Fruit fly (Drosophila melanogaster) whole organism, embryonic: Measurements from ENCODE around the gene Ir67a.

Experiments
- CG11398 ChIP-seq: fragments of 200-800 bp; sonication (Bioruptor generic); optimal IDR thresholded peaks from 2 replicates; lab custom pipeline; 2016; ENCODE audit warnings: missing biosample characterization, missing genetic modification characterization
- CG11723 ChIP-seq: fragments of 200-800 bp; sonication (Bioruptor generic); optimal IDR thresholded peaks from 2 replicates; lab custom pipeline; 2017; ENCODE audit warnings: missing biosample characterization, mild to moderate bottlenecking, missing genetic modification characterization
- CG17568 ChIP-seq: fragments of 200-800 bp; sonication (Bioruptor generic); optimal IDR thresholded peaks from 2 replicates; lab custom pipeline; 2018; ENCODE audit warnings: missing biosample characterization, mild to moderate bottlenecking, missing genetic modification characterization, moderate library complexity
- CG17802 ChIP-seq: fragments of 200-800 bp; sonication (Bioruptor generic); optimal IDR thresholded peaks from 2 replicates; lab custom pipeline; 2018; ENCODE audit warnings: missing biosample characterization, mild to moderate bottlenecking, missing genetic modification characterization, moderate library complexity
- CG18262 ChIP-seq: fragments of 200-800 bp; optimal IDR thresholded peaks from 3 replicates; lab custom pipeline; 2019; ENCODE audit warnings: missing biosample characterization, mild to moderate bottlenecking, missing genetic modification characterization, moderate library complexity
- CG2202 ChIP-seq: fragments of 200-800 bp; sonication (Bioruptor generic); optimal IDR thresholded peaks from 2 replicates; lab custom pipeline; 2018; ENCODE audit warnings: missing biosample characterization, mild to moderate bottlenecking, missing genetic modification characterization
- CG30431 ChIP-seq: fragments of 200-800 bp; sonication (Bioruptor generic); optimal IDR thresholded peaks from 2 replicates; lab custom pipeline; 2017; ENCODE audit warnings: missing biosample characterization, missing genetic modification characterization
- CG31365 ChIP-seq: fragments of 200-800 bp; sonication (Bioruptor generic); optimal IDR thresholded peaks from 2 replicates; lab custom pipeline; 2018; ENCODE audit warnings: missing biosample characterization, mild to moderate bottlenecking, missing genetic modification characterization
- CG32532 ChIP-seq: fragments of 200-800 bp; sonication (Bioruptor generic); IDR thresholded peaks from 2 replicates; pipeline ENCODE4 v1.3.6; 2022; ENCODE audit warnings: missing biosample characterization, missing genetic modification characterization
- CG6683 ChIP-seq: fragments of 200-800 bp; sonication (Bioruptor generic); optimal IDR thresholded peaks from 2 replicates; lab custom pipeline; 2017; ENCODE audit warnings: missing biosample characterization, mild to moderate bottlenecking, missing genetic modification characterization, missing genetic modification reagents
- CG6689 ChIP-seq: fragments of 200-800 bp; sonication (Bioruptor generic); IDR thresholded peaks from 2 replicates; pipeline ENCODE4 v1.3.6; 2022; ENCODE audit warnings: missing biosample characterization, missing genetic modification characterization
- CG7372 ChIP-seq: fragments of 200-800 bp; sonication (Bioruptor generic); IDR thresholded peaks from 2 replicates; pipeline ENCODE4 v1.3.6; 2022; ENCODE audit warnings: missing biosample characterization, missing genetic modification characterization
- CG8290 ChIP-seq, 3 experiments: fragments of 200-800 bp; sonication (Bioruptor generic); optimal IDR thresholded peaks; 2 replicates each; lab custom pipeline; 2016 to 2019; ENCODE audit warnings: missing biosample characterization in 3 of 3, missing genetic modification characterization in 3 of 3, mild to moderate bottlenecking in 2 of 3, moderate library complexity in 1 of 3
- CG8388 ChIP-seq: fragments of 200-800 bp; sonication (Bioruptor generic); optimal IDR thresholded peaks from 2 replicates; lab custom pipeline; 2019; ENCODE audit warnings: missing biosample characterization, mild to moderate bottlenecking, missing genetic modification characterization, moderate library complexity
- Dad ChIP-seq: fragments of 200-800 bp; sonication (Bioruptor generic); optimal IDR thresholded peaks from 3 replicates; lab custom pipeline; 2016; ENCODE audit warnings: missing biosample characterization, missing genetic modification characterization
- Elba2 ChIP-seq: fragments of 200-800 bp; sonication (Bioruptor generic); optimal IDR thresholded peaks from 3 replicates; lab custom pipeline; 2016; ENCODE audit warnings: missing biosample characterization, missing genetic modification characterization
- Ets97D ChIP-seq: fragments of 200-800 bp; sonication (Bioruptor generic); optimal IDR thresholded peaks from 3 replicates; lab custom pipeline; 2016; ENCODE audit warnings: missing biosample characterization, missing genetic modification characterization
- Fer2 ChIP-seq: fragments of 200-800 bp; sonication (Bioruptor generic); optimal IDR thresholded peaks from 2 replicates; lab custom pipeline; 2018; ENCODE audit warnings: missing biosample characterization, mild to moderate bottlenecking, missing genetic modification characterization, moderate library complexity
- HLHmδ ChIP-seq: fragments of 200-800 bp; sonication (Bioruptor generic); optimal IDR thresholded peaks from 2 replicates; lab custom pipeline; 2018; ENCODE audit warnings: missing biosample characterization, mild to moderate bottlenecking, missing genetic modification characterization, moderate library complexity
- Hr3 ChIP-seq: fragments of 200-800 bp; sonication (Bioruptor generic); optimal IDR thresholded peaks from 3 replicates; lab custom pipeline; 2016; ENCODE audit warnings: missing biosample characterization, missing genetic modification characterization
- Med ChIP-seq: fragments of 200-800 bp; sonication (Bioruptor generic); peaks from one replicate; lab custom pipeline; 2016; ENCODE audit warnings: missing biosample characterization, missing genetic modification characterization, mild to moderate bottlenecking, inconsistent platforms, moderate library complexity
- Mrtf ChIP-seq: fragments of 200-800 bp; sonication (Bioruptor generic); IDR thresholded peaks from 3 replicates; pipeline ENCODE4 v1.3.6; 2022; ENCODE audit warnings: missing biosample characterization, missing genetic modification characterization
- Myb ChIP-seq: fragments of 200-800 bp; sonication (Bioruptor generic); optimal IDR thresholded peaks from 2 replicates; lab custom pipeline; 2016; ENCODE audit warnings: missing biosample characterization, missing genetic modification characterization
- Oli ChIP-seq: fragments of 200-800 bp; sonication (Bioruptor generic); optimal IDR thresholded peaks from 2 replicates; lab custom pipeline; 2018; ENCODE audit warnings: missing biosample characterization, mild to moderate bottlenecking, missing genetic modification characterization, moderate library complexity
- Scr ChIP-seq: fragments of 200-800 bp; sonication (Bioruptor generic); IDR thresholded peaks from 2 replicates; pipeline ENCODE4 v1.3.6; 2022; ENCODE audit warnings: missing biosample characterization, missing genetic modification characterization; ENCODE audit not compliant: partially characterized antibody
- az2 ChIP-seq: fragments of 200-800 bp; sonication (Bioruptor generic); optimal IDR thresholded peaks from 3 replicates; lab custom pipeline; 2016; ENCODE audit warnings: missing biosample characterization, missing genetic modification characterization
- bbx ChIP-seq: fragments of 200-800 bp; sonication (Bioruptor generic); IDR thresholded peaks from 2 replicates; pipeline ENCODE4 v1.3.6; 2022; ENCODE audit warnings: missing biosample characterization, missing genetic modification characterization; ENCODE audit not compliant: partially characterized antibody
- eve ChIP-seq, 2 experiments: fragments of >200 bp; optimal IDR thresholded peaks; 2 replicates each; lab custom pipeline; 2017; ENCODE audit warnings: missing biosample characterization in 2 of 2, missing genetic modification characterization in 2 of 2
- eyg ChIP-seq: fragments of 200-800 bp; sonication (Bioruptor generic); optimal IDR thresholded peaks from 3 replicates; lab custom pipeline; 2016; ENCODE audit warnings: missing biosample characterization, missing genetic modification characterization
- gro ChIP-seq: fragments of 200-800 bp; sonication (Bioruptor generic); optimal IDR thresholded peaks from 2 replicates; lab custom pipeline; 2016; ENCODE audit warnings: missing biosample characterization, missing genetic modification characterization
- klu ChIP-seq: fragments of 200-800 bp; sonication (Bioruptor generic); IDR thresholded peaks from 2 replicates; pipeline ENCODE4 v1.3.6; 2022; ENCODE audit warnings: missing biosample characterization, missing genetic modification characterization
- lilli ChIP-seq: fragments of 200-800 bp; sonication (Bioruptor generic); optimal IDR thresholded peaks from 3 replicates; lab custom pipeline; 2016; ENCODE audit warnings: missing biosample characterization, missing genetic modification characterization
- mam ChIP-seq: fragments of 200-800 bp; sonication (Bioruptor generic); optimal IDR thresholded peaks from 3 replicates; lab custom pipeline; 2016; ENCODE audit warnings: missing biosample characterization, missing genetic modification characterization
- nerfin-2 ChIP-seq: fragments of 200-800 bp; sonication (Bioruptor generic); IDR thresholded peaks from 2 replicates; pipeline ENCODE4 v1.3.6; 2022; ENCODE audit warnings: missing biosample characterization, missing genetic modification characterization; ENCODE audit not compliant: partially characterized antibody
- p53 ChIP-seq: fragments of 200-800 bp; sonication (Bioruptor generic); optimal IDR thresholded peaks from 2 replicates; lab custom pipeline; 2016; ENCODE audit warnings: missing biosample characterization, missing genetic modification characterization
- peb ChIP-seq: fragments of 200-800 bp; sonication (Bioruptor generic); IDR thresholded peaks from 2 replicates; pipeline ENCODE4 v1.3.6; 2022; ENCODE audit warnings: missing biosample characterization, missing genetic modification characterization
- pnt ChIP-seq: fragments of 200-800 bp; sonication (Bioruptor generic); optimal IDR thresholded peaks from 3 replicates; lab custom pipeline; 2016; ENCODE audit warnings: missing biosample characterization, missing genetic modification characterization
- pum ChIP-seq: fragments of 200-800 bp; sonication (Bioruptor generic); optimal IDR thresholded peaks from 2 replicates; lab custom pipeline; 2016; ENCODE audit warnings: missing biosample characterization, missing genetic modification characterization
- ranshi ChIP-seq: fragments of 200-800 bp; sonication (Bioruptor generic); IDR thresholded peaks from 2 replicates; pipeline ENCODE4 v1.3.6; 2022; ENCODE audit warnings: missing biosample characterization, missing genetic modification characterization
- row ChIP-seq: fragments of 200-800 bp; sonication (Bioruptor generic); IDR thresholded peaks from 3 replicates; pipeline ENCODE4 v1.3.6; 2022; ENCODE audit warnings: missing biosample characterization, missing genetic modification characterization
- run ChIP-seq: fragments of 200-800 bp; sonication (Bioruptor generic); optimal IDR thresholded peaks from 3 replicates; lab custom pipeline; 2018; ENCODE audit warnings: missing biosample characterization, mild to moderate bottlenecking, missing genetic modification characterization
- sob ChIP-seq: fragments of 200-800 bp; sonication (Bioruptor generic); IDR thresholded peaks from 2 replicates; pipeline ENCODE4 v1.3.6; 2022; ENCODE audit warnings: missing biosample characterization, missing genetic modification characterization
- sqz ChIP-seq: fragments of 200-800 bp; sonication (Bioruptor generic); optimal IDR thresholded peaks from 3 replicates; lab custom pipeline; 2018; ENCODE audit warnings: missing biosample characterization, mild to moderate bottlenecking, missing genetic modification characterization
- ssp ChIP-seq: fragments of 200-800 bp; sonication (Bioruptor generic); IDR thresholded peaks from 2 replicates; pipeline ENCODE4 v1.3.6; 2022; ENCODE audit warnings: missing biosample characterization, missing genetic modification characterization
- tap ChIP-seq: fragments of 200-800 bp; optimal IDR thresholded peaks from 3 replicates; lab custom pipeline; 2019; ENCODE audit warnings: missing biosample characterization, mild to moderate bottlenecking, missing genetic modification characterization, moderate library complexity
- tll ChIP-seq, 2 experiments: fragments of 200-800 bp in 1 of 2; fragments of >200 bp in 1 of 2; sonication (Bioruptor generic) in 1 of 2; optimal IDR thresholded peaks; 2 replicates each; lab custom pipeline; 2017 to 2019; ENCODE audit warnings: missing biosample characterization in 2 of 2, missing genetic modification characterization in 2 of 2, mild to moderate bottlenecking in 1 of 2, moderate library complexity in 1 of 2
- tx ChIP-seq: fragments of 200-800 bp; sonication (Bioruptor generic); optimal IDR thresholded peaks from 2 replicates; lab custom pipeline; 2016; ENCODE audit warnings: missing biosample characterization, missing genetic modification characterization
- unc-4 ChIP-seq: fragments of 200-800 bp; sonication (Bioruptor generic); IDR thresholded peaks from 2 replicates; pipeline ENCODE4 v1.3.6; 2022; ENCODE audit warnings: missing biosample characterization, missing genetic modification characterization; ENCODE audit not compliant: partially characterized antibody
- zfh1 ChIP-seq: fragments of 200-800 bp; sonication (Bioruptor generic); IDR thresholded peaks from 3 replicates; pipeline ENCODE4 v1.3.6; 2022; ENCODE audit warnings: missing biosample characterization, missing genetic modification characterization

Ir67a gene

DNA sequence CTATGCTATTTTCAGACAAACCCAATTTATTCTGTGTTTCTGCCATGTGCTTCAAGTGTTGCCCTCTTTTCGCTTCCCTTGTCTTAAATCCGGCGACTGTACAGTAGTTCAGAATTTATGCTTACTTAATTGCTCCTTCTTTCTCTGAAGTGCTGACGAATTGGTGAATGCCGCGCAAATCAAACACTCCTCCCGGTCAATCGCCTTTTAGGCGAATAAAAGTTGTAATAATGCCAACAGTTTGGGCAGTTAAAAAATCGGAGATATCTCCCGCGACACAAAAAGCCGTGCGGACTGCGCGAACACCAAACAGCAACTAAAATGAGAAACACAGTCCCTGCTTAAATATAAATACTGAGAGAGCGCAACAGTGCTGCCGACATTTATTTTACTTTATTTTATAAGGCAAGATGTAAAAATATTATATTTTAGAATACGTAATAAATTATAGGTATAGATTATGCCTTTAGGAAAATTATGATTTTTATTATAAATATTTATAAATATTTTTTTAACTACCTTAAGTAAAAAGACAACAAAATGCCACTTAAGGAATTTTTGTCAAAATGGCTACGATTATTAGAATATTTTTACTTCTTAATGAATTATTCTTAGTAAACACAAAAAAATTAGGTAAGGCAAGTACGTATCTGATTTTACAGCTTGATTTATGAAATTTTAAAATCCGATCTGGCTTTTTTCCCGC, 38.6 kb downstream of the Ir67a start, which contains the start of gene path (continued):
- TF ChIP-seq CG31365 (tag; lab: Kevin White, UChicago), result peak; percentile 2
- TF ChIP-seq klu (GFP tag; lab: Robert Waterston, UW), result no peak
- 0 out of 2 replicates have a peak, but pooled peaks have one; percentile 26 for TF ChIP-seq nerfin-2
- TF ChIP-seq run (tag; lab: Kevin White, UChicago), result no peak
- TF ChIP-seq CG8290 (GFP tag; optimal IDR thresholded peaks at IDR 0.05; lab: Kevin White, UChicago), result peak; percentile 26
- TF ChIP-seq CG8290 (tag; optimal IDR thresholded peaks at IDR 0.05; lab: Kevin White, UChicago), result peak in 1 of 2 experiments; percentile 77
- no peak for TF ChIP-seq CG11723 (GFP tag; lab: Kevin White, UChicago)
- no peak for TF ChIP-seq sqz (GFP tag; lab: Kevin White, UChicago)
- TF ChIP-seq row, result peak; percentile 60
- TF ChIP-seq eyg (GFP tag; lab: Kevin White, UChicago), result no peak
- peak; percentile 24 for TF ChIP-seq lilli (GFP tag; lab: Kevin White, UChicago)
- no peak for TF ChIP-seq Scr
- no peak for TF ChIP-seq tll (GFP tag; optimal IDR thresholded peaks at IDR 0.05; lab: Kevin White, UChicago)
- TF ChIP-seq Hr3, result no peak
- TF ChIP-seq ssp (GFP tag; lab: Robert Waterston, UW), result no peak
- no peak for TF ChIP-seq Dad (GFP tag; lab: Kevin White, UChicago)
- no peak for TF ChIP-seq Myb (GFP tag; lab: Kevin White, UChicago)
- TF ChIP-seq pum (GFP tag; lab: Kevin White, UChicago), result no peak
- peak; percentile 85 for TF ChIP-seq Med (GFP tag; lab: Kevin White, UChicago)
- no peak for TF ChIP-seq p53 (GFP tag; lab: Kevin White, UChicago)
- TF ChIP-seq CG18262 (tag; lab: Kevin White, UChicago), result peak; percentile 83
- no peak for TF ChIP-seq peb (GFP tag; lab: Robert Waterston, UW)
- no peak for TF ChIP-seq CG30431 (GFP tag; lab: Kevin White, UChicago)
- TF ChIP-seq tx (GFP tag; lab: Kevin White, UChicago), result no peak
- peak; percentile 38 for TF ChIP-seq CG6683 (GFP tag; lab: Kevin White, UChicago)
- TF ChIP-seq unc-4, result no peak
- peak; percentile 19; the same call in 1 of the 2 replicates for TF ChIP-seq ranshi (GFP tag; lab: Robert Waterston, UW)
- TF ChIP-seq CG17802 (tag; lab: Kevin White, UChicago), result no peak
- TF ChIP-seq sob (GFP tag; lab: Robert Waterston, UW), result 0 out of 2 replicates have a peak, but pooled peaks have one; percentile 24
- peak; percentile 30; the same call in 1 of the 2 replicates for TF ChIP-seq CG6689 (GFP tag; lab: Robert Waterston, UW)
- TF ChIP-seq zfh1, result peak; percentile 44; the same call in 1 of the 3 replicates
- peak; percentile 25 for TF ChIP-seq tap
- TF ChIP-seq CG17568 (GFP tag; lab: Kevin White, UChicago), result no peak
- no peak for TF ChIP-seq Fer2 (tag; lab: Kevin White, UChicago)
- TF ChIP-seq CG11398 (GFP tag; lab: Kevin White, UChicago), result no peak
- no peak for TF ChIP-seq CG7372 (GFP tag; lab: Robert Waterston, UW)
- TF ChIP-seq eve (GFP tag; optimal IDR thresholded peaks at IDR 0.05; lab: Kevin White, UChicago), result no peak
- TF ChIP-seq Elba2 (GFP tag; lab: Kevin White, UChicago), result no peak
- peak; percentile 33 for TF ChIP-seq Oli (tag; lab: Kevin White, UChicago)
- TF ChIP-seq bbx, result peak; percentile 67; the same call in 1 of the 2 replicates
- no peak for TF ChIP-seq Ets97D (GFP tag; lab: Kevin White, UChicago)
- peak; percentile 58 for TF ChIP-seq CG8388 (GFP tag; lab: Kevin White, UChicago)
- no peak for TF ChIP-seq az2 (GFP tag; lab: Kevin White, UChicago)
- peak; percentile 13 for TF ChIP-seq CG2202 (tag; lab: Kevin White, UChicago)
- TF ChIP-seq gro, result no peak
- peak; percentile 30; the same call in 1 of the 2 replicates for TF ChIP-seq CG32532 (GFP tag; lab: Robert Waterston, UW)
- TF ChIP-seq HLHmδ, result peak; percentile 31
- no peak for TF ChIP-seq mam (GFP tag; lab: Kevin White, UChicago)
- no peak for TF ChIP-seq Mrtf
- TF ChIP-seq pnt, result no peak
